Worm (Caenorhabditis elegans): Measurements from ENCODE around the gene K02D3.2.
A peak's percentile ranks its signal among the peaks of the same experiment; 100 is the strongest.

ce11 chrX:13716313-13716712, 4.5 kb upstream of the K02D3.2 start:
- TF ChIP-seq fkh-3 (tag; optimal IDR thresholded peaks at IDR 0.05), result no peak
- TF ChIP-seq F49E8.2 (tag; optimal IDR thresholded peaks at IDR 0.05; ENCODE audit: insufficient read depth), result no peak
- no peak for TF ChIP-seq nfya-1 (tag; optimal IDR thresholded peaks at IDR 0.05; ENCODE audit: borderline replicate concordance, insufficient read depth)
- TF ChIP-seq hsf-1 (GFP tag; IDR thresholded peaks at IDR 0.05), result no peak
- TF ChIP-seq T26A5.8 (tag; optimal IDR thresholded peaks at IDR 0.05), result no peak
- TF ChIP-seq dpl-1 (GFP tag; optimal IDR thresholded peaks at IDR 0.05), result no peak
- TF ChIP-seq Y56A3A.18 (GFP tag; IDR thresholded peaks at IDR 0.05), result no peak
- no peak for TF ChIP-seq Y53F4B.3 (GFP tag; IDR thresholded peaks at IDR 0.05)
- TF ChIP-seq nhr-90 (tag; optimal IDR thresholded peaks at IDR 0.05), result peak; percentile 25
- peak in 1 of 2 experiments; percentile 41 for TF ChIP-seq let-607 (tag; optimal IDR thresholded peaks at IDR 0.05)
- no peak for TF ChIP-seq madf-6 (GFP tag; IDR thresholded peaks at IDR 0.05)

Measured in whole organism, young adult.